Worm (Caenorhabditis elegans): ENCODE data around the gene F21D5.9.

DNA sequence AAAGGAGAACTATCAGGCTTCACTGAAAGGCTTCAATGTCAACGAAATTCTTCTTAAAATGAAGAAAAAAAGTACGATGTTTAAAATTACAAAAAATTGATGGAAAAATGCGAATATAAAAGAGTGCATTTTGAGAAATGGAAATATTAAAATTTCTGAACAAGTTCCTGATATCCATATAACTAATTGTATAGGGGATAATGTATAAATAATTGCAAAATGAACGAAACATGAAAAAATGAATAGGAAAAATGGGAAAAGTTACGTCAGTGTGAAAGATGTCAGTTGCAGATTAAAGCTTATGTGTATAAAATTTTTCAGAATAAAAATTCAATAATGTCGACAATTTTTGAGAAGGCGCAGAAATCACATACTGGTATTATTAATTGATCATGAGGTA, 15.8 kb upstream of the F21D5.9 start:
- TF ChIP-seq sdc-2 (tag; optimal IDR thresholded peaks at IDR 0.05), result no peak
- no peak for TF ChIP-seq zip-5 (tag; optimal IDR thresholded peaks at IDR 0.05)
- no peak for TF ChIP-seq pag-3 (tag; optimal IDR thresholded peaks at IDR 0.05; ENCODE audit: borderline replicate concordance)
- TF ChIP-seq lim-6 (tag; optimal IDR thresholded peaks at IDR 0.05), result no peak
